Fruit fly (Drosophila melanogaster) whole organism, embryonic: ENCODE measurements around the gene CG18788.

Experiments
- Abd-B ChIP-seq: fragments of 200-800 bp; sonication (Bioruptor generic); optimal IDR thresholded peaks from 2 replicates; lab custom pipeline; 2018; ENCODE audit warnings: missing biosample characterization, mild to moderate bottlenecking, missing genetic modification characterization, moderate library complexity
- Atf3 ChIP-seq: fragments of 200-800 bp; sonication (Bioruptor generic); optimal IDR thresholded peaks from 3 replicates; lab custom pipeline; 2016; ENCODE audit warnings: missing biosample characterization, missing genetic modification characterization
- B-H1 ChIP-seq: fragments of 200-800 bp; sonication (Bioruptor generic); IDR thresholded peaks from 3 replicates; pipeline ENCODE4 v1.3.6; 2022; ENCODE audit warnings: missing biosample characterization, missing genetic modification characterization
- Bteb2 ChIP-seq: fragments of 200-800 bp; sonication (Bioruptor generic); optimal IDR thresholded peaks from 2 replicates; lab custom pipeline; 2016; ENCODE audit warnings: missing biosample characterization, missing genetic modification characterization
- CG10209 ChIP-seq: fragments of 200-800 bp; sonication (Bioruptor generic); optimal IDR thresholded peaks from 3 replicates; lab custom pipeline; 2017; ENCODE audit warnings: missing biosample characterization, mild to moderate bottlenecking, missing genetic modification characterization, missing genetic modification reagents
- CG10654 ChIP-seq: fragments of 200-800 bp; sonication (Bioruptor generic); optimal IDR thresholded peaks from 2 replicates; lab custom pipeline; 2016; ENCODE audit warnings: missing biosample characterization, missing genetic modification characterization
- CG13624 ChIP-seq: fragments of 200-800 bp; sonication (Bioruptor generic); optimal IDR thresholded peaks from 2 replicates; lab custom pipeline; 2016; ENCODE audit warnings: missing biosample characterization, missing genetic modification characterization
- CG15011 ChIP-seq: fragments of 200-800 bp; sonication (Bioruptor generic); optimal IDR thresholded peaks from 3 replicates; lab custom pipeline; 2018; ENCODE audit warnings: missing biosample characterization, mild to moderate bottlenecking, missing genetic modification characterization
- CG18262 ChIP-seq: fragments of 200-800 bp; optimal IDR thresholded peaks from 3 replicates; lab custom pipeline; 2019; ENCODE audit warnings: missing biosample characterization, mild to moderate bottlenecking, missing genetic modification characterization, moderate library complexity
- CG2116 ChIP-seq: fragments of 200-800 bp; sonication (Bioruptor generic); optimal IDR thresholded peaks from 3 replicates; lab custom pipeline; 2018; ENCODE audit warnings: missing biosample characterization, mild to moderate bottlenecking, missing genetic modification characterization
- CG42726 ChIP-seq: fragments of 200-800 bp; sonication (Bioruptor generic); IDR thresholded peaks from 2 replicates; pipeline ENCODE4 v1.3.6; 2022; ENCODE audit warnings: missing biosample characterization, missing genetic modification characterization; ENCODE audit not compliant: partially characterized antibody
- CG6272 ChIP-seq: fragments of 200-800 bp; sonication (Bioruptor generic); IDR thresholded peaks from 2 replicates; pipeline ENCODE4 v1.3.6; 2022; ENCODE audit warnings: missing biosample characterization, missing genetic modification characterization
- CG6854 ChIP-seq: fragments of 200-800 bp; sonication (Bioruptor generic); optimal IDR thresholded peaks from 3 replicates; lab custom pipeline; 2017; ENCODE audit warnings: missing biosample characterization, mild to moderate bottlenecking, missing genetic modification characterization
- Doc2 ChIP-seq: fragments of 200-800 bp; sonication (Bioruptor generic); IDR thresholded peaks from 2 replicates; pipeline ENCODE4 v1.3.6; 2022; ENCODE audit warnings: missing biosample characterization, missing genetic modification characterization
- Fer1 ChIP-seq: fragments of 200-800 bp; sonication (Bioruptor generic); optimal IDR thresholded peaks from 2 replicates; lab custom pipeline; 2017; ENCODE audit warnings: missing biosample characterization, mild to moderate bottlenecking, missing genetic modification characterization
- HLH54F ChIP-seq: fragments of 200-800 bp; sonication (Bioruptor generic); optimal IDR thresholded peaks from 3 replicates; lab custom pipeline; 2016; ENCODE audit warnings: missing biosample characterization, missing genetic modification characterization
- HmgZ ChIP-seq: fragments of 200-800 bp; sonication (Bioruptor generic); optimal IDR thresholded peaks from 2 replicates; lab custom pipeline; 2018; ENCODE audit warnings: missing biosample characterization, mild to moderate bottlenecking, missing genetic modification characterization
- Myb ChIP-seq: fragments of 200-800 bp; sonication (Bioruptor generic); optimal IDR thresholded peaks from 2 replicates; lab custom pipeline; 2016; ENCODE audit warnings: missing biosample characterization, missing genetic modification characterization
- Oaz ChIP-seq: fragments of 200-800 bp; sonication (Bioruptor generic); IDR thresholded peaks from 2 replicates; pipeline ENCODE4 v1.3.6; 2022; ENCODE audit warnings: missing biosample characterization, missing genetic modification characterization
- Oli ChIP-seq: fragments of 200-800 bp; sonication (Bioruptor generic); optimal IDR thresholded peaks from 2 replicates; lab custom pipeline; 2018; ENCODE audit warnings: missing biosample characterization, mild to moderate bottlenecking, missing genetic modification characterization, moderate library complexity
- Poxn ChIP-seq: fragments of 200-800 bp; sonication (Bioruptor generic); IDR thresholded peaks from 2 replicates; pipeline ENCODE4 v1.3.6; 2022; ENCODE audit warnings: missing biosample characterization, missing genetic modification characterization
- Tbp ChIP-seq: fragments of >200 bp; optimal IDR thresholded peaks from 2 replicates; lab custom pipeline; 2018; ENCODE audit warnings: missing biosample characterization, missing genetic modification characterization
- Xrp1 ChIP-seq: fragments of 200-800 bp; sonication (Bioruptor generic); IDR thresholded peaks from 2 replicates; pipeline ENCODE4 v1.3.6; 2022; ENCODE audit warnings: missing biosample characterization, missing genetic modification characterization
- ase ChIP-seq: fragments of 200-800 bp; sonication (Bioruptor generic); IDR thresholded peaks from 3 replicates; pipeline ENCODE4 v1.3.6; 2022; ENCODE audit warnings: missing biosample characterization, missing genetic modification characterization
- ato ChIP-seq: fragments of 200-800 bp; sonication (Bioruptor generic); IDR thresholded peaks from 2 replicates; pipeline ENCODE4 v1.3.6; 2022; ENCODE audit warnings: missing biosample characterization, missing genetic modification characterization; ENCODE audit not compliant: partially characterized antibody
- crc ChIP-seq: fragments of 200-800 bp; sonication (Bioruptor generic); optimal IDR thresholded peaks from 2 replicates; lab custom pipeline; 2016; ENCODE audit warnings: missing biosample characterization, missing genetic modification characterization
- en ChIP-seq: fragments of 200-800 bp; sonication (Bioruptor generic); optimal IDR thresholded peaks from 2 replicates; lab custom pipeline; 2016; ENCODE audit warnings: missing biosample characterization, missing genetic modification characterization
- fru ChIP-seq: fragments of >200 bp; optimal IDR thresholded peaks from 2 replicates; lab custom pipeline; 2017
- gcm2 ChIP-seq: fragments of 200-800 bp; sonication (Bioruptor generic); optimal IDR thresholded peaks from 2 replicates; lab custom pipeline; 2016; ENCODE audit warnings: missing biosample characterization, missing genetic modification characterization
- hth ChIP-seq: fragments of >200 bp; optimal IDR thresholded peaks from 2 replicates; lab custom pipeline; 2017; ENCODE audit warnings: inconsistent platforms
- insv ChIP-seq, 2 experiments: fragments of 200-800 bp; sonication (Bioruptor generic); optimal IDR thresholded peaks; 3 replicates each; lab custom pipeline; 2016 to 2018; ENCODE audit warnings: missing biosample characterization in 2 of 2, missing genetic modification characterization in 2 of 2
- jumu ChIP-seq: fragments of 200-800 bp; sonication (Bioruptor generic); optimal IDR thresholded peaks from 3 replicates; lab custom pipeline; 2016; ENCODE audit warnings: missing biosample characterization, missing genetic modification characterization
- kay ChIP-seq: fragments of 200-800 bp; sonication (Bioruptor generic); optimal IDR thresholded peaks from 2 replicates; lab custom pipeline; 2016; ENCODE audit warnings: missing biosample characterization, missing genetic modification characterization
- ken ChIP-seq: fragments of 200-800 bp; sonication (Bioruptor generic); IDR thresholded peaks from 3 replicates; pipeline ENCODE4 v1.3.6; 2022; ENCODE audit warnings: missing biosample characterization, missing genetic modification characterization
- lilli ChIP-seq: fragments of 200-800 bp; sonication (Bioruptor generic); optimal IDR thresholded peaks from 3 replicates; lab custom pipeline; 2016; ENCODE audit warnings: missing biosample characterization, missing genetic modification characterization
- lov ChIP-seq, 2 experiments: fragments of 200-800 bp in 1 of 2; fragments of >200 bp in 1 of 2; sonication (Bioruptor generic) in 1 of 2; IDR thresholded peaks in 1 of 2; optimal IDR thresholded peaks in 1 of 2; 2 replicates in 1 of 2; 3 replicates in 1 of 2; pipeline versions ENCODE4 v1.3.6 to Lab custom; 2017 to 2022; ENCODE audit warnings: missing biosample characterization in 1 of 2, missing genetic modification characterization in 1 of 2
- mld ChIP-seq: fragments of 200-800 bp; sonication (Bioruptor generic); IDR thresholded peaks from 3 replicates; pipeline ENCODE4 v1.3.6; 2022; ENCODE audit warnings: missing biosample characterization, missing genetic modification characterization; ENCODE audit not compliant: partially characterized antibody
- nerfin-1 ChIP-seq: fragments of 200-800 bp; sonication (Bioruptor generic); optimal IDR thresholded peaks from 3 replicates; lab custom pipeline; 2019; ENCODE audit warnings: missing biosample characterization, mild to moderate bottlenecking, missing genetic modification characterization, moderate library complexity
- oc ChIP-seq: fragments of 200-800 bp; sonication (Bioruptor generic); optimal IDR thresholded peaks from 2 replicates; lab custom pipeline; 2018; ENCODE audit warnings: missing biosample characterization, mild to moderate bottlenecking, missing genetic modification characterization, moderate library complexity
- pfk ChIP-seq: fragments of 200-800 bp; sonication (Bioruptor generic); optimal IDR thresholded peaks from 2 replicates; lab custom pipeline; 2018; ENCODE audit warnings: missing biosample characterization, mild to moderate bottlenecking, missing genetic modification characterization, moderate library complexity
- pita ChIP-seq: fragments of 200-800 bp; sonication (Bioruptor generic); optimal IDR thresholded peaks from 2 replicates; lab custom pipeline; 2017; ENCODE audit warnings: missing biosample characterization, mild to moderate bottlenecking, missing genetic modification characterization
- pzg ChIP-seq: fragments of 200-800 bp; sonication (Bioruptor generic); optimal IDR thresholded peaks from 3 replicates; lab custom pipeline; 2018; ENCODE audit warnings: missing biosample characterization, mild to moderate bottlenecking, missing genetic modification characterization, moderate library complexity
- sc ChIP-seq, 3 experiments: fragments of >200 bp in 2 of 3; fragments of 200-800 bp in 1 of 3; sonication (Bioruptor generic) in 1 of 3; optimal IDR thresholded peaks; 2 replicates in 2 of 3; 3 replicates in 1 of 3; lab custom pipeline; 2017; ENCODE audit warnings: mild to moderate bottlenecking in 1 of 3, missing biosample characterization in 1 of 3, missing genetic modification characterization in 1 of 3, missing genetic modification reagents in 1 of 3
- sens-2 ChIP-seq: fragments of 200-800 bp; sonication (Bioruptor generic); IDR thresholded peaks from 2 replicates; pipeline ENCODE4 v1.3.6; 2022; ENCODE audit warnings: missing biosample characterization, missing genetic modification characterization
- seq ChIP-seq: fragments of 200-800 bp; sonication (Bioruptor generic); IDR thresholded peaks from 2 replicates; pipeline ENCODE4 v1.3.6; 2022; ENCODE audit warnings: missing biosample characterization, missing genetic modification characterization
- slou ChIP-seq: fragments of 200-800 bp; sonication (Bioruptor generic); optimal IDR thresholded peaks from 3 replicates; lab custom pipeline; 2016; ENCODE audit warnings: missing biosample characterization, missing genetic modification characterization
- trem ChIP-seq: fragments of 200-800 bp; optimal IDR thresholded peaks from 3 replicates; lab custom pipeline; 2019; ENCODE audit warnings: missing biosample characterization, mild to moderate bottlenecking, missing genetic modification characterization, moderate library complexity
- ttk ChIP-seq: fragments of 200-800 bp; sonication (Bioruptor generic); IDR thresholded peaks from 2 replicates; pipeline ENCODE4 v2.1.2; 2022; ENCODE audit warnings: missing biosample characterization, missing genetic modification characterization
- tup ChIP-seq: fragments of 200-800 bp; sonication (Bioruptor generic); optimal IDR thresholded peaks from 2 replicates; lab custom pipeline; 2016; ENCODE audit warnings: missing biosample characterization, mild to moderate bottlenecking, missing genetic modification characterization, moderate library complexity
- wdn ChIP-seq: fragments of 200-800 bp; sonication (Bioruptor generic); IDR thresholded peaks from 2 replicates; pipeline ENCODE4 v1.3.6; 2022; ENCODE audit warnings: missing biosample characterization, missing genetic modification characterization

Gene CG18788

DNA sequence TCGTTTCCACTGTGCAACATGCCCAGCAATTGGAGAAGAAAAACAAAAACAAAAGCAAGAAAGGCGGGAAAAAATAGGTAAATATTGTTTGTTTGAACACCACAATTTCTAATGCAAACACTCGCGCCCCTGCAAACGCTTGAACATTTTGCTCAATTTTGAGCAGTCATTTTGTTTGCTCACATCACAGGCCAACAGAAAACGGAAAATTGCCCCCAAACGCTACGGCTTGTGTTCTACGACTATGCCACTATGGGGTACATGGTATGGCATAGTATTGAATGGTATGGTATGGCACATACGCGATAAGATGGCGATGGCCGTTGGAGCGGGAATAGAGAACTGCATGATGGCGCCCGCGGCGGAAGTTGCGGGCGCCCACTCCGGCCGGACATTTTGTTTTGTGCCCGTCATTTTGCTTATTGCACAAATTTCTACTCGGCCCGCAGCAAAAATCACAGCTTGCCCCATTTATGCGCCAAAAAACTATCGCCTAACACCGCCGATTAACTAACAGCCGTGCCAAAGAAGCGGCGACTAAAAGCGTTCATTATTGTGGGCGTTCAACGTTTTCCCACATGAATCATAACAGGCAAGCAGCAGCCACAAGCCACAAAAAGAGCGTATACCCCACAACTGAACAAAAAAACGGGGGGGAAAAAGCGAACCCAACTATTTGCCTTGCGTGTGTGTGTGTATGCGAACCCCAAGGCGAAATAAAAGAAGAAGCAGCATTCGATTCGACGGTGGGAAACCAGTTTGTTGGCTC, 29.6 kb upstream of the CG18788 start (continued):
- TF ChIP-seq CG42726 (GFP tag; lab: Robert Waterston, UW) (no peak), oc (tag; lab: Kevin White, UChicago) (no peak), CG18262 (peak; percentile 63), nerfin-1 (tag; lab: Kevin White, UChicago) (no peak), ttk (GFP tag; lab: Robert Waterston, UW) (no peak), Xrp1 (GFP tag; lab: Robert Waterston, UW) (no peak), en (peak; percentile 30), pfk (peak; percentile 68), Atf3 (GFP tag; lab: Kevin White, UChicago) (peak; percentile 34), mld (GFP tag; lab: Robert Waterston, UW) (no peak), trem (peak; percentile 20), kay (GFP tag; lab: Kevin White, UChicago) (peak; percentile 20), Oli (tag; lab: Kevin White, UChicago) (no peak), Abd-B (GFP tag; lab: Kevin White, UChicago) (no peak), sc (optimal IDR thresholded peaks at IDR 0.05; lab: Kevin White, UChicago) (no peak), sc (GFP tag; optimal IDR thresholded peaks at IDR 0.05; lab: Kevin White, UChicago) (peak; percentile 85), Fer1 (peak; percentile 80), Bteb2 (GFP tag; lab: Kevin White, UChicago) (no peak), lilli (GFP tag; lab: Kevin White, UChicago) (peak; percentile 35), CG2116 (GFP tag; lab: Kevin White, UChicago) (peak; percentile 63), B-H1 (no peak), ato (no peak), pzg (GFP tag; lab: Kevin White, UChicago) (no peak), CG6854 (GFP tag; lab: Kevin White, UChicago) (peak; percentile 77), Myb (GFP tag; lab: Kevin White, UChicago) (no peak), CG15011 (GFP tag; lab: Kevin White, UChicago) (peak; percentile 55), crc (GFP tag; lab: Kevin White, UChicago) (no peak), jumu (GFP tag; lab: Kevin White, UChicago) (no peak), CG6272 (GFP tag; lab: Robert Waterston, UW) (no peak), ase (GFP tag; lab: Robert Waterston, UW) (no peak), sens-2 (no peak), fru (lab: Kevin White, UChicago) (no peak), ken (GFP tag; lab: Robert Waterston, UW) (no peak), Tbp (no peak), Doc2 (GFP tag; lab: Robert Waterston, UW) (no peak), pita (GFP tag; lab: Kevin White, UChicago) (no peak), insv (GFP tag; optimal IDR thresholded peaks at IDR 0.05; lab: Kevin White, UChicago) (no peak), wdn (GFP tag; lab: Robert Waterston, UW) (no peak), slou (GFP tag; lab: Kevin White, UChicago) (no peak), CG10209 (GFP tag; lab: Kevin White, UChicago) (peak; percentile 84), hth (lab: Kevin White, UChicago) (no peak), HLH54F (GFP tag; lab: Kevin White, UChicago) (no peak), Poxn (no peak), tup (GFP tag; lab: Kevin White, UChicago) (peak; percentile 46), lov (optimal IDR thresholded peaks at IDR 0.05; lab: Kevin White, UChicago) (no peak), lov (GFP tag; IDR thresholded peaks at IDR 0.05; lab: Robert Waterston, UW) (no peak), seq (GFP tag; lab: Robert Waterston, UW) (no peak), CG10654 (peak; percentile 32), HmgZ (tag; lab: Kevin White, UChicago) (peak; percentile 56), gcm2 (GFP tag; lab: Kevin White, UChicago) (peak; percentile 5), CG13624 (no peak), Oaz (GFP tag; lab: Robert Waterston, UW) (no peak)
